Fruit fly (Drosophila melanogaster) whole organism, embryonic: ENCODE results near the gene nmdyn-D7.

ENCODE experiments used
- CG12219 ChIP-seq: fragments of 200-800 bp; sonication (Bioruptor generic); optimal IDR thresholded peaks from 3 replicates; lab custom pipeline; 2018; ENCODE audit warnings: missing biosample characterization, mild to moderate bottlenecking, missing genetic modification characterization
- CG13894 ChIP-seq: fragments of 200-800 bp; sonication (Bioruptor generic); optimal IDR thresholded peaks from 3 replicates; lab custom pipeline; 2018; ENCODE audit warnings: missing biosample characterization, mild to moderate bottlenecking, missing genetic modification characterization, moderate library complexity
- CG14014 ChIP-seq: fragments of 200-800 bp; sonication (Bioruptor generic); IDR thresholded peaks from 2 replicates; pipeline ENCODE4 v1.3.6; 2022; ENCODE audit warnings: missing biosample characterization, missing genetic modification characterization
- CG16863 ChIP-seq: fragments of 200-800 bp; sonication (Bioruptor generic); optimal IDR thresholded peaks from 3 replicates; lab custom pipeline; 2016; ENCODE audit warnings: missing biosample characterization, missing genetic modification characterization
- CG17829 ChIP-seq: fragments of 200-800 bp; optimal IDR thresholded peaks from 2 replicates; lab custom pipeline; 2019; ENCODE audit warnings: missing biosample characterization, mild to moderate bottlenecking, missing genetic modification characterization, moderate library complexity
- CG1792 ChIP-seq: fragments of 200-800 bp; sonication (Bioruptor generic); optimal IDR thresholded peaks from 2 replicates; lab custom pipeline; 2016; ENCODE audit warnings: missing biosample characterization, missing genetic modification characterization
- CG18599 ChIP-seq: fragments of 200-800 bp; sonication (Bioruptor generic); optimal IDR thresholded peaks from 3 replicates; lab custom pipeline; 2017; ENCODE audit warnings: missing biosample characterization, missing genetic modification characterization, mild to moderate bottlenecking, moderate library complexity, missing genetic modification reagents
- CG2875 ChIP-seq: fragments of 200-800 bp; sonication (Bioruptor generic); optimal IDR thresholded peaks from 2 replicates; lab custom pipeline; 2017; ENCODE audit warnings: missing biosample characterization, mild to moderate bottlenecking, missing genetic modification characterization, missing genetic modification reagents
- CG3065 ChIP-seq: fragments of 200-800 bp; sonication (Bioruptor generic); optimal IDR thresholded peaks from 2 replicates; lab custom pipeline; 2016; ENCODE audit warnings: missing biosample characterization, missing genetic modification characterization
- CG3726 ChIP-seq: fragments of 200-800 bp; sonication (Bioruptor generic); IDR thresholded peaks from 3 replicates; pipeline ENCODE4, ENCODE4 v1.3.6; 2022; ENCODE audit warnings: missing biosample characterization, missing genetic modification characterization
- CG4424 ChIP-seq: fragments of 200-800 bp; sonication (Bioruptor generic); optimal IDR thresholded peaks from 3 replicates; lab custom pipeline; 2016; ENCODE audit warnings: missing biosample characterization, missing genetic modification characterization
- CG6175 ChIP-seq: fragments of 200-800 bp; sonication (Bioruptor generic); IDR thresholded peaks from 3 replicates; pipeline ENCODE4 v1.3.6; 2022; ENCODE audit warnings: missing biosample characterization, missing genetic modification characterization
- CG6272 ChIP-seq: fragments of 200-800 bp; sonication (Bioruptor generic); IDR thresholded peaks from 2 replicates; pipeline ENCODE4 v1.3.6; 2022; ENCODE audit warnings: missing biosample characterization, missing genetic modification characterization
- CG7372 ChIP-seq: fragments of 200-800 bp; sonication (Bioruptor generic); IDR thresholded peaks from 2 replicates; pipeline ENCODE4 v1.3.6; 2022; ENCODE audit warnings: missing biosample characterization, missing genetic modification characterization
- CG7556 ChIP-seq: fragments of 200-800 bp; sonication (Bioruptor generic); optimal IDR thresholded peaks from 2 replicates; lab custom pipeline; 2017; ENCODE audit warnings: missing biosample characterization, mild to moderate bottlenecking, missing genetic modification characterization
- CG9215 ChIP-seq: fragments of 200-800 bp; sonication (Bioruptor generic); IDR thresholded peaks from 2 replicates; pipeline ENCODE4 v1.3.6; 2022; ENCODE audit warnings: missing biosample characterization, missing genetic modification characterization
- CG9437 ChIP-seq: fragments of 200-800 bp; sonication (Bioruptor generic); optimal IDR thresholded peaks from 2 replicates; lab custom pipeline; 2018; ENCODE audit warnings: missing biosample characterization, mild to moderate bottlenecking, missing genetic modification characterization
- Chrac-16 ChIP-seq: fragments of 200-800 bp; sonication (Bioruptor generic); optimal IDR thresholded peaks from 3 replicates; lab custom pipeline; 2016; ENCODE audit warnings: missing biosample characterization, missing genetic modification characterization
- Deaf1 ChIP-seq: fragments of 200-800 bp; optimal IDR thresholded peaks from 3 replicates; lab custom pipeline; 2019; ENCODE audit warnings: missing biosample characterization, mild to moderate bottlenecking, missing genetic modification characterization, moderate library complexity
- Dip2 ChIP-seq: fragments of 200-800 bp; sonication (Bioruptor generic); IDR thresholded peaks from 2 replicates; pipeline ENCODE4 v1.3.6; 2022; ENCODE audit warnings: missing biosample characterization, missing genetic modification characterization
- Fer2 ChIP-seq: fragments of 200-800 bp; sonication (Bioruptor generic); optimal IDR thresholded peaks from 2 replicates; lab custom pipeline; 2018; ENCODE audit warnings: missing biosample characterization, mild to moderate bottlenecking, missing genetic modification characterization, moderate library complexity
- Gug ChIP-seq: fragments of 200-800 bp; sonication (Bioruptor generic); IDR thresholded peaks from 4 replicates; pipeline ENCODE4 v1.3.6; 2022; ENCODE audit warnings: missing biosample characterization, missing genetic modification characterization
- HHEX ChIP-seq: fragments of 200-800 bp; sonication (Bioruptor generic); optimal IDR thresholded peaks from 3 replicates; lab custom pipeline; 2017; ENCODE audit warnings: missing biosample characterization, mild to moderate bottlenecking, missing genetic modification characterization, missing genetic modification reagents
- HLH3B ChIP-seq: fragments of 200-800 bp; sonication (Bioruptor generic); IDR thresholded peaks from 2 replicates; pipeline ENCODE4 v1.3.6; 2022; ENCODE audit warnings: missing biosample characterization, missing genetic modification characterization
- HLHmδ ChIP-seq: fragments of 200-800 bp; sonication (Bioruptor generic); optimal IDR thresholded peaks from 2 replicates; lab custom pipeline; 2018; ENCODE audit warnings: missing biosample characterization, mild to moderate bottlenecking, missing genetic modification characterization, moderate library complexity
- Hand ChIP-seq: fragments of 200-800 bp; sonication (Bioruptor generic); optimal IDR thresholded peaks from 2 replicates; lab custom pipeline; 2017; ENCODE audit warnings: mild to moderate bottlenecking, missing biosample characterization, missing genetic modification reagents, missing genetic modification characterization
- HmgD ChIP-seq: fragments of 200-800 bp; sonication (Bioruptor generic); optimal IDR thresholded peaks from 3 replicates; lab custom pipeline; 2016; ENCODE audit warnings: missing biosample characterization, missing genetic modification characterization
- HmgZ ChIP-seq: fragments of 200-800 bp; sonication (Bioruptor generic); optimal IDR thresholded peaks from 2 replicates; lab custom pipeline; 2018; ENCODE audit warnings: missing biosample characterization, mild to moderate bottlenecking, missing genetic modification characterization
- Hr51 ChIP-seq, 2 experiments: fragments of 200-800 bp; sonication (Bioruptor generic); optimal IDR thresholded peaks; 2 replicates in 1 of 2; 3 replicates in 1 of 2; lab custom pipeline; 2016 to 2018; ENCODE audit warnings: missing biosample characterization in 2 of 2, missing genetic modification characterization in 2 of 2, mild to moderate bottlenecking in 1 of 2, moderate library complexity in 1 of 2
- Hr78 ChIP-seq, 2 experiments: fragments of 200-800 bp in 1 of 2; fragments of >200 bp in 1 of 2; sonication (Bioruptor generic) in 1 of 2; optimal IDR thresholded peaks; 2 replicates each; lab custom pipeline; 2017 to 2019; ENCODE audit warnings: missing biosample characterization in 2 of 2, missing genetic modification characterization in 2 of 2, mild to moderate bottlenecking in 1 of 2, moderate library complexity in 1 of 2
- MTF-1 ChIP-seq: fragments of 200-800 bp; sonication (Bioruptor generic); optimal IDR thresholded peaks from 2 replicates; lab custom pipeline; 2018; ENCODE audit warnings: missing biosample characterization, mild to moderate bottlenecking, missing genetic modification characterization, borderline replicate concordance
- Scr ChIP-seq: fragments of 200-800 bp; sonication (Bioruptor generic); IDR thresholded peaks from 2 replicates; pipeline ENCODE4 v1.3.6; 2022; ENCODE audit warnings: missing biosample characterization, missing genetic modification characterization; ENCODE audit not compliant: partially characterized antibody
- ara ChIP-seq: fragments of 200-800 bp; sonication (Bioruptor generic); IDR thresholded peaks from 2 replicates; pipeline ENCODE4 v1.3.6; 2022; ENCODE audit warnings: missing biosample characterization, missing genetic modification characterization
- cad ChIP-seq: fragments of >200 bp; optimal IDR thresholded peaks from 2 replicates; lab custom pipeline; 2017; ENCODE audit warnings: missing biosample characterization, missing genetic modification characterization
- chn ChIP-seq: fragments of 200-800 bp; sonication (Bioruptor generic); optimal IDR thresholded peaks from 2 replicates; lab custom pipeline; 2016; ENCODE audit warnings: missing biosample characterization, missing genetic modification characterization
- cwo ChIP-seq: fragments of 200-800 bp; sonication (Bioruptor generic); optimal IDR thresholded peaks from 3 replicates; lab custom pipeline; 2017; ENCODE audit warnings: missing biosample characterization, missing genetic modification characterization, mild to moderate bottlenecking, moderate library complexity, missing genetic modification reagents
- emc ChIP-seq: fragments of 200-800 bp; sonication (Bioruptor generic); optimal IDR thresholded peaks from 2 replicates; lab custom pipeline; 2016; ENCODE audit warnings: missing biosample characterization, missing genetic modification characterization
- esg ChIP-seq: fragments of 200-800 bp; sonication (Bioruptor generic); conservative IDR thresholded peaks from 2 replicates; pipeline ENCODE4 v1.3.6; 2022; ENCODE audit warnings: missing biosample characterization, missing genetic modification characterization
- eve ChIP-seq, 2 experiments: fragments of >200 bp; optimal IDR thresholded peaks; 2 replicates each; lab custom pipeline; 2017; ENCODE audit warnings: missing biosample characterization in 2 of 2, missing genetic modification characterization in 2 of 2
- fd3F ChIP-seq: fragments of 200-800 bp; sonication (Bioruptor generic); optimal IDR thresholded peaks from 2 replicates; lab custom pipeline; 2018; ENCODE audit warnings: missing biosample characterization, mild to moderate bottlenecking, missing genetic modification characterization, moderate library complexity
- fru ChIP-seq: fragments of >200 bp; optimal IDR thresholded peaks from 2 replicates; lab custom pipeline; 2017
- mld ChIP-seq: fragments of 200-800 bp; sonication (Bioruptor generic); IDR thresholded peaks from 3 replicates; pipeline ENCODE4 v1.3.6; 2022; ENCODE audit warnings: missing biosample characterization, missing genetic modification characterization; ENCODE audit not compliant: partially characterized antibody
- repo ChIP-seq: fragments of 200-800 bp; sonication (Bioruptor generic); optimal IDR thresholded peaks from 2 replicates; lab custom pipeline; 2016; ENCODE audit warnings: missing biosample characterization, missing genetic modification characterization
- scrt ChIP-seq: fragments of 200-800 bp; sonication (Bioruptor generic); optimal IDR thresholded peaks from 2 replicates; lab custom pipeline; 2018; ENCODE audit warnings: missing biosample characterization, mild to moderate bottlenecking, missing genetic modification characterization, moderate library complexity
- sim ChIP-seq: fragments of 200-800 bp; sonication (Bioruptor generic); IDR thresholded peaks from 2 replicates; pipeline ENCODE4 v1.3.6; 2022; ENCODE audit warnings: missing biosample characterization, missing genetic modification characterization
- sima ChIP-seq: fragments of 200-800 bp; sonication (Bioruptor generic); optimal IDR thresholded peaks from 2 replicates; lab custom pipeline; 2016; ENCODE audit warnings: missing biosample characterization, missing genetic modification characterization
- unc-4 ChIP-seq: fragments of 200-800 bp; sonication (Bioruptor generic); IDR thresholded peaks from 2 replicates; pipeline ENCODE4 v1.3.6; 2022; ENCODE audit warnings: missing biosample characterization, missing genetic modification characterization; ENCODE audit not compliant: partially characterized antibody
- unpg ChIP-seq: fragments of 200-800 bp; sonication (Bioruptor generic); optimal IDR thresholded peaks from 3 replicates; lab custom pipeline; 2018; ENCODE audit warnings: missing biosample characterization, mild to moderate bottlenecking, missing genetic modification characterization, moderate library complexity
- vfl ChIP-seq: fragments of 200-800 bp; sonication (Bioruptor generic); optimal IDR thresholded peaks from 2 replicates; lab custom pipeline; 2016; ENCODE audit warnings: missing biosample characterization, missing genetic modification characterization
- vnd ChIP-seq: fragments of 200-800 bp; sonication (Bioruptor generic); IDR thresholded peaks from 3 replicates; pipeline ENCODE4 v1.3.6; 2022; ENCODE audit warnings: missing biosample characterization, missing genetic modification characterization; ENCODE audit not compliant: partially characterized antibody
- wdn ChIP-seq: fragments of 200-800 bp; sonication (Bioruptor generic); IDR thresholded peaks from 2 replicates; pipeline ENCODE4 v1.3.6; 2022; ENCODE audit warnings: missing biosample characterization, missing genetic modification characterization

nmdyn-D7 gene

dm6 chr3R:9637361-9637760 is 42.4 kb upstream of the nmdyn-D7 start, which contains the start of gene Scm (continued):
- TF ChIP-seq HmgD (GFP tag; lab: Kevin White, UChicago) = peak; percentile 61
- TF ChIP-seq Chrac-16 (GFP tag; lab: Kevin White, UChicago) = no peak
- TF ChIP-seq CG7372 = no peak
- TF ChIP-seq CG4424 (GFP tag; lab: Kevin White, UChicago) = no peak
- TF ChIP-seq Hr51 (GFP tag; optimal IDR thresholded peaks at IDR 0.05; lab: Kevin White, UChicago) = no peak
- TF ChIP-seq CG7556 (GFP tag; lab: Kevin White, UChicago) = no peak
- no peak for TF ChIP-seq CG2875 (GFP tag; lab: Kevin White, UChicago)
- no peak for TF ChIP-seq CG9215 (GFP tag; lab: Robert Waterston, UW)
- no peak for TF ChIP-seq CG1792 (GFP tag; lab: Kevin White, UChicago)
- TF ChIP-seq fru (lab: Kevin White, UChicago) = no peak
- TF ChIP-seq CG14014 = 0 out of 2 replicates have a peak, but pooled peaks have one; percentile 34
- no peak for TF ChIP-seq CG16863
- TF ChIP-seq Hand (GFP tag; lab: Kevin White, UChicago) = no peak
- no peak for TF ChIP-seq wdn
- TF ChIP-seq Hr78 (GFP tag; optimal IDR thresholded peaks at IDR 0.05; lab: Kevin White, UChicago) = no peak
- no peak for TF ChIP-seq HHEX
- no peak for TF ChIP-seq sima (GFP tag; lab: Kevin White, UChicago)
- peak; percentile 78 for TF ChIP-seq vnd (GFP tag; lab: Robert Waterston, UW)
- TF ChIP-seq eve (GFP tag; optimal IDR thresholded peaks at IDR 0.05; lab: Kevin White, UChicago) = no peak
- TF ChIP-seq HLHmδ (GFP tag; lab: Kevin White, UChicago) = no peak
- peak; percentile 50 for TF ChIP-seq CG17829 (tag; lab: Kevin White, UChicago)
- TF ChIP-seq CG6175 (GFP tag; lab: Robert Waterston, UW) = no peak
- TF ChIP-seq scrt (GFP tag; lab: Kevin White, UChicago) = peak; percentile 23
- peak; percentile 92 for TF ChIP-seq unc-4
- 0 out of 2 replicates have a peak, but pooled peaks have one; percentile 35 for TF ChIP-seq CG6272 (GFP tag; lab: Robert Waterston, UW)
- TF ChIP-seq CG3065 (GFP tag; lab: Kevin White, UChicago) = peak; percentile 5
- no peak for TF ChIP-seq chn (GFP tag; lab: Kevin White, UChicago)
- TF ChIP-seq Fer2 (tag; lab: Kevin White, UChicago) = no peak
- no peak for TF ChIP-seq sim (GFP tag; lab: Robert Waterston, UW)
- peak; percentile 2 for TF ChIP-seq CG13894 (tag; lab: Kevin White, UChicago)
- TF ChIP-seq vfl = no peak
- no peak for TF ChIP-seq MTF-1 (GFP tag; lab: Kevin White, UChicago)
- TF ChIP-seq CG12219 = no peak
- no peak for TF ChIP-seq CG18599
- peak; percentile 88 for TF ChIP-seq Scr (GFP tag; lab: Robert Waterston, UW)
- TF ChIP-seq Gug = no peak
- TF ChIP-seq unpg (GFP tag; lab: Kevin White, UChicago) = no peak
- TF ChIP-seq HmgZ (tag; lab: Kevin White, UChicago) = peak; percentile 70
- TF ChIP-seq CG9437 (GFP tag; lab: Kevin White, UChicago) = peak; percentile 91
- no peak for TF ChIP-seq HLH3B (GFP tag; lab: Robert Waterston, UW)
- no peak for TF ChIP-seq esg
- TF ChIP-seq ara = no peak
- no peak for TF ChIP-seq fd3F (GFP tag; lab: Kevin White, UChicago)
- TF ChIP-seq Dip2 (GFP tag; lab: Robert Waterston, UW) = no peak
- TF ChIP-seq Deaf1 (tag; lab: Kevin White, UChicago) = peak; percentile 25
- no peak for TF ChIP-seq emc (GFP tag; lab: Kevin White, UChicago)
- TF ChIP-seq cad (GFP tag; lab: Kevin White, UChicago) = no peak
- TF ChIP-seq mld (GFP tag; lab: Robert Waterston, UW) = peak; percentile 51; the same call in 1 of the 3 replicates
- TF ChIP-seq cwo = no peak
- TF ChIP-seq repo (GFP tag; lab: Kevin White, UChicago) = no peak
- TF ChIP-seq CG3726 (GFP tag; lab: Robert Waterston, UW) = no peak
